Worm (Caenorhabditis elegans) whole organism, L1 larva: ENCODE data around the gene fbxa-7.

Experiments
- ceh-82 ChIP-seq, 3 experiments: fragments of 150-350 bp in 1 of 3; sonication (generic microtip) in 2 of 3; optimal IDR thresholded peaks; 2 replicates each; lab custom pipeline; 2014 to 2017; ENCODE audit warnings: missing biosample characterization in 3 of 3, missing genetic modification characterization in 3 of 3
- ceh-88 ChIP-seq: fragments of 200-800 bp; sonication (Bioruptor generic); IDR thresholded peaks from 2 replicates; pipeline ENCODE4 v1.3.6; 2022; ENCODE audit warnings: missing genetic modification characterization, missing compliant biosample characterization
- ces-1 ChIP-seq: fragments of 150-350 bp; optimal IDR thresholded peaks from 2 replicates; lab custom pipeline; 2014; ENCODE audit warnings: missing biosample characterization, missing genetic modification reagents, missing genetic modification characterization
- jun-1 ChIP-seq: fragments of 150-350 bp; optimal IDR thresholded peaks from 2 replicates; lab custom pipeline; 2014; ENCODE audit warnings: missing biosample characterization, missing genetic modification reagents, missing genetic modification characterization
- lin-15B ChIP-seq: fragments of 150-350 bp; sonication (generic microtip); optimal IDR thresholded peaks from 3 replicates; lab custom pipeline; 2014; ENCODE audit warnings: missing biosample characterization, missing genetic modification characterization
- mep-1 ChIP-seq: fragments of 150-350 bp; optimal IDR thresholded peaks from 2 replicates; lab custom pipeline; 2014; ENCODE audit warnings: missing biosample characterization, missing genetic modification characterization
- nhr-11 ChIP-seq: fragments of 150-350 bp; optimal IDR thresholded peaks from 2 replicates; lab custom pipeline; 2014; ENCODE audit warnings: missing biosample characterization, missing genetic modification characterization
- nhr-12 ChIP-seq: sonication (generic microtip); optimal IDR thresholded peaks from 2 replicates; lab custom pipeline; 2017; ENCODE audit warnings: missing biosample characterization, missing genetic modification characterization
- pqm-1 ChIP-seq: sonication (generic microtip); optimal IDR thresholded peaks from 3 replicates; lab custom pipeline; 2017; ENCODE audit warnings: missing biosample characterization, missing genetic modification characterization
- snu-23 ChIP-seq: sonication (generic microtip); optimal IDR thresholded peaks from 2 replicates; lab custom pipeline; 2016; ENCODE audit warnings: missing genetic modification characterization, missing compliant biosample characterization
- unc-130 ChIP-seq: fragments of 150-350 bp; optimal IDR thresholded peaks from 2 replicates; lab custom pipeline; 2017; ENCODE audit warnings: missing biosample characterization, missing genetic modification characterization, inconsistent platforms
- vab-15 ChIP-seq: sonication (generic microtip); optimal IDR thresholded peaks from 2 replicates; lab custom pipeline; 2017; ENCODE audit warnings: missing genotype, mild to moderate bottlenecking, missing genetic modification characterization, missing compliant biosample characterization

DNA sequence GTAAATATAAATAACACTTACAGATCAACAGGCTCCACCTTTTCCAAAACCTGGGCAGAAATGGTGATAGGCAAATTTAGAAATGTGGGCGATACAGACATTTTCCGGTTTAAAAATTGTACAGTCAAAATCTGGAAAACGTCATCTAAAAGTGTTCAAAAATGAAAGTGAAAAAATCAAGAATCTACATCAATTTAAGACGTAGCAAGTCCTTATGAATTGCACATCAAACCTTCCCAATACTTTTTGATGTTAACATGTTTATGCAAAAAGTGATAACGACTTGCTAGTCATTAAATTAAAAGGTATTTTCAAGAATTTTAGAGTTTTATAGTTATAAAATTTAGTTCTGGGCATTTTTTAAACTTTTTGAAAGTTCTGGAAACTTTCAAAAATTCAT lies at the start of gene fbxa-7:
- TF ChIP-seq snu-23 (GFP tag; lab: Kevin White, UChicago), result no peak
- no peak for TF ChIP-seq ceh-88
- no peak for TF ChIP-seq unc-130 (tag; lab: Kevin White, UChicago)
- no peak for TF ChIP-seq ces-1 (GFP tag; lab: Kevin White, UChicago)
- no peak for TF ChIP-seq jun-1 (tag; lab: Kevin White, UChicago)
- no peak for TF ChIP-seq vab-15 (tag; lab: Kevin White, UChicago)
- TF ChIP-seq nhr-12 (tag; lab: Kevin White, UChicago), result no peak
- no peak for TF ChIP-seq ceh-82 (tag; optimal IDR thresholded peaks at IDR 0.05; lab: Kevin White, UChicago)
- TF ChIP-seq mep-1 (tag; lab: Kevin White, UChicago), result no peak
- TF ChIP-seq pqm-1, result no peak
- no peak for TF ChIP-seq nhr-11 (tag; lab: Kevin White, UChicago)
- no peak for TF ChIP-seq lin-15B
